Fruit fly (Drosophila melanogaster): ENCODE results near the gene CG14238.
A peak's percentile ranks its signal among the peaks of the same experiment; 100 is the strongest.

The CG14238 gene

dm6 chr3R:26409780-26410179 is 48.3 kb upstream of the CG14238 start (continued):
- no peak for TF ChIP-seq otp (GFP tag; IDR thresholded peaks at IDR 0.05)
- no peak for TF ChIP-seq CG33213 (GFP tag; optimal IDR thresholded peaks at IDR 0.05)
- no peak for TF ChIP-seq CG12659 (GFP tag; optimal IDR thresholded peaks at IDR 0.05)
- TF ChIP-seq Myb (GFP tag; optimal IDR thresholded peaks at IDR 0.05) = no peak
- no peak for TF ChIP-seq jumu (GFP tag; optimal IDR thresholded peaks at IDR 0.05)
- no peak for TF ChIP-seq CG17612 (GFP tag; IDR thresholded peaks at IDR 0.05)
- TF ChIP-seq CG13894 (tag; optimal IDR thresholded peaks at IDR 0.05) = no peak
- no peak for TF ChIP-seq Dek (tag; optimal IDR thresholded peaks at IDR 0.05)
- TF ChIP-seq CG11456 (GFP tag; IDR thresholded peaks at IDR 0.05) = 0 out of 3 replicates have a peak, but pooled peaks have one; percentile 30
- TF ChIP-seq CG14860 (GFP tag; IDR thresholded peaks at IDR 0.05; ENCODE audit: partially characterized antibody) = no peak
- TF ChIP-seq CG31441 (GFP tag; IDR thresholded peaks at IDR 0.05) = peak; percentile 34; the same call in 1 of the 2 replicates
- no peak for TF ChIP-seq CG30431 (GFP tag; optimal IDR thresholded peaks at IDR 0.05)
- TF ChIP-seq CG10321 (GFP tag; IDR thresholded peaks at IDR 0.05) = no peak
- TF ChIP-seq Drgx (GFP tag; IDR thresholded peaks at IDR 0.05) = peak; percentile 73
- no peak for TF ChIP-seq Lhr (GFP tag; optimal IDR thresholded peaks at IDR 0.05)
- TF ChIP-seq cg (GFP tag; optimal IDR thresholded peaks at IDR 0.05) = no peak
- no peak for TF ChIP-seq CG8290 (GFP tag; optimal IDR thresholded peaks at IDR 0.05)
- TF ChIP-seq CG8290 (tag; optimal IDR thresholded peaks at IDR 0.05) = no peak
- TF ChIP-seq hth (optimal IDR thresholded peaks at IDR 0.05) = no peak
- no peak for TF ChIP-seq B-H2 (GFP tag; optimal IDR thresholded peaks at IDR 0.05)
- no peak for TF ChIP-seq CG1024 (GFP tag; IDR thresholded peaks at IDR 0.05)
- TF ChIP-seq CG2875 (GFP tag; optimal IDR thresholded peaks at IDR 0.05) = no peak
- TF ChIP-seq HLH54F (GFP tag; optimal IDR thresholded peaks at IDR 0.05) = no peak
- no peak for TF ChIP-seq CG4282 (GFP tag; optimal IDR thresholded peaks at IDR 0.05)
- no peak for TF ChIP-seq CG7987 (GFP tag; optimal IDR thresholded peaks at IDR 0.05)
- no peak for TF ChIP-seq CG11696 (GFP tag; IDR thresholded peaks at IDR 0.05)
- TF ChIP-seq CG11695 (GFP tag; IDR thresholded peaks at IDR 0.05) = no peak
- no peak for TF ChIP-seq Opbp (GFP tag; IDR thresholded peaks at IDR 0.05; ENCODE audit: partially characterized antibody)
- TF ChIP-seq Dref (GFP tag; IDR thresholded peaks at IDR 0.05) = no peak
- TF ChIP-seq disco-r (GFP tag; optimal IDR thresholded peaks at IDR 0.05) = no peak
- TF ChIP-seq CG12155 (GFP tag; optimal IDR thresholded peaks at IDR 0.05) = no peak
- no peak for TF ChIP-seq Hr51 (GFP tag; optimal IDR thresholded peaks at IDR 0.05)
- no peak for TF ChIP-seq CG6654 (GFP tag; optimal IDR thresholded peaks at IDR 0.05)
- peak; percentile 39; the same call in 1 of the 2 replicates for TF ChIP-seq ssp (GFP tag; IDR thresholded peaks at IDR 0.05)
- no peak for TF ChIP-seq CG13624 (GFP tag; optimal IDR thresholded peaks at IDR 0.05)
- peak; percentile 3 for TF ChIP-seq bcd (GFP tag; optimal IDR thresholded peaks at IDR 0.05)
- no peak for TF ChIP-seq H2.0 (GFP tag; IDR thresholded peaks at IDR 0.05)
- TF ChIP-seq dpn (GFP tag; optimal IDR thresholded peaks at IDR 0.05) = no peak
- TF ChIP-seq ato (GFP tag; IDR thresholded peaks at IDR 0.05; ENCODE audit: partially characterized antibody) = no peak
- no peak for TF ChIP-seq Side (GFP tag; optimal IDR thresholded peaks at IDR 0.05)
- no peak for TF ChIP-seq CG15269 (tag; optimal IDR thresholded peaks at IDR 0.05)
- no peak for TF ChIP-seq Ets65A (GFP tag)
- no peak for TF ChIP-seq CG4707 (GFP tag; optimal IDR thresholded peaks at IDR 0.05)
- peak; percentile 5 for TF ChIP-seq CG9817 (tag; optimal IDR thresholded peaks at IDR 0.05)
- TF ChIP-seq nmo (GFP tag; optimal IDR thresholded peaks at IDR 0.05) = peak; percentile 26
- TF ChIP-seq sob (GFP tag; IDR thresholded peaks at IDR 0.05) = peak; percentile 29; the same call in 1 of the 2 replicates
- no peak for TF ChIP-seq CG5180 (GFP tag; optimal IDR thresholded peaks at IDR 0.05)
- no peak for TF ChIP-seq Kr (GFP tag; optimal IDR thresholded peaks at IDR 0.05)
- no peak for TF ChIP-seq NC2β (GFP tag; optimal IDR thresholded peaks at IDR 0.05)
- no peak for TF ChIP-seq nau (GFP tag; optimal IDR thresholded peaks at IDR 0.05)
- TF ChIP-seq YL-1 (GFP tag; optimal IDR thresholded peaks at IDR 0.05) = no peak
- TF ChIP-seq Med (GFP tag) = no peak

All from whole organism, embryonic.